Fruit fly (Drosophila melanogaster): ENCODE results near the gene Osi24.

Osi24 gene

DNA sequence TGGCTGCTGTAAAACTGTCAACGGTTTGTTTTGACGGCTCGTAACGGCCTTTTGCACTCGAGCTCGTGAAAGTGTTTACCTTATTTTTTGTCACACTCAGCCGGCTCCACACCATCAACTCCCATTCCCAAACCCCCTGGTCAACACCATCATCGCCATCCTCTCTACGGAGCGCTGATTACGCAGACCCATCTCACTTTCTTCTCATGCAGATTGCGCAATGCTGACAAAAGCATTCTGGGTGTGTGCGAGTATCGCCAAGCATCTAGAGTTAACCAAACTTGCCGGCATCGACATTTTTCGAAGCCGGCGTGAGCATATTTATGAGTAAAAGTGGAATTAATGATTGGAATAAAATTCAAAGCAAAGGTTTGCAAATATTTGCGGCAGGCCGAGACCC lies 2.2 kb upstream of the Osi24 start:
- TF ChIP-seq ab (GFP tag; optimal IDR thresholded peaks at IDR 0.05), result no peak
- TF ChIP-seq CG14965 (GFP tag; optimal IDR thresholded peaks at IDR 0.05; ENCODE audit: borderline replicate concordance), result no peak
- peak in 1 of 2 experiments; percentile 49 for TF ChIP-seq Pdp1 (GFP tag; optimal IDR thresholded peaks at IDR 0.05)
- peak; percentile 64 for TF ChIP-seq Ets65A (GFP tag)
- TF ChIP-seq Blimp-1 (GFP tag; optimal IDR thresholded peaks at IDR 0.05), result peak; percentile 51

DNA sequence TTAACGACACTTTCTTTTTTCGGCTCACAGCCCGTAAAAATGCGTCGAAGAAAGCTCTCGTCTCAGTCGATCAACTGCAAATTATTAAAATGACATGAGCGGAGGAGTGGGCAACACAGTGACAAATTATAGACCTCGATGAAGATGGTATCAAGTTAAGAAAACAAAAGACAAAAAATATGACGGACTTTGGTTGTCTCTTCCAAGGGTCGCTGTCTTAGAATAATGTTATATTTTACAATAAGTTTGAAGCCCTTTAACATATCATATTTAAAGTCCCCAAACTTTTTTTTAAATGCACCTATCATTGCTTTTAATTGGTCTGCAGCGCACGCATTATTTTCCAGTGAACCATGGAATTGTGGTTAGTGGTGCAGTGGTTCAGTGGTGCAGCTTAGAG lies 1.1 kb downstream of the Osi24 start:
- peak; percentile 77 for TF ChIP-seq Ets65A (GFP tag)
- TF ChIP-seq CG2199 (GFP tag; IDR thresholded peaks at IDR 0.05), result no peak
- TF ChIP-seq Rfx (GFP tag; IDR thresholded peaks at IDR 0.05), result no peak
- TF ChIP-seq Blimp-1 (GFP tag; optimal IDR thresholded peaks at IDR 0.05), result peak; percentile 31
- no peak for TF ChIP-seq crol (GFP tag; IDR thresholded peaks at IDR 0.05)
- peak; percentile 10 for TF ChIP-seq dmrt99B (tag; optimal IDR thresholded peaks at IDR 0.05)
- no peak for TF ChIP-seq stwl (tag; optimal IDR thresholded peaks at IDR 0.05)
- peak; percentile 34 for TF ChIP-seq sens (GFP tag)
- peak; percentile 36 for TF ChIP-seq Sox102F (GFP tag; optimal IDR thresholded peaks at IDR 0.05)
- TF ChIP-seq CG3847 (GFP tag; IDR thresholded peaks at IDR 0.05), result no peak
- TF ChIP-seq CG12104 (GFP tag; optimal IDR thresholded peaks at IDR 0.05), result no peak

DNA sequence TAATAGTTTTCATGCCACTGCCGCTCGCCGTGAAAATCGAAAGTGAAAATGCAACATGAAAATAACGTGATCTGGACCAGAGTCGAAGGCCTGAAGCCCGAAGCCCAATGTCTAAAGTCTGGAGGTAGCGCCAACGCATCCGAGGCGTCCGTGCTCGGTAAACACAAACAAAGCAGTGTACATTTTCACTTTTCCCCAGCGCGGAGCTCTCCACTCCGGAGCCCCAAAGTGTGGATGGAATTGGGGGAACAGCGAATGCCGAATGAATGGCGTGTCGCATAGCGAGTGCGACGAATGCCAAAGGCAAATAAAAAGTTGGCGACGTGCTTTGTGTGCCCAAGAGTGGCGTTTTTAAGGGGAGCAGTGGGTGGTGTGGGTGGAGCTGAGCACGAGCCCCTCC lies 4.4 kb downstream of the Osi24 start:
- TF ChIP-seq zen (tag; optimal IDR thresholded peaks at IDR 0.05), result no peak
- TF ChIP-seq Antp (GFP tag; optimal IDR thresholded peaks at IDR 0.05), result no peak
- peak; percentile 24 for TF ChIP-seq CG2875 (GFP tag; optimal IDR thresholded peaks at IDR 0.05)
- TF ChIP-seq lab (GFP tag; optimal IDR thresholded peaks at IDR 0.05), result peak; percentile 21
- TF ChIP-seq wek (GFP tag; optimal IDR thresholded peaks at IDR 0.05), result peak; percentile 11
- 0 out of 3 replicates have a peak, but pooled peaks have one; percentile 23 for TF ChIP-seq zfh1 (GFP tag; IDR thresholded peaks at IDR 0.05)
- TF ChIP-seq CG2116 (GFP tag; optimal IDR thresholded peaks at IDR 0.05), result no peak
- peak; percentile 65 for TF ChIP-seq crol (GFP tag; IDR thresholded peaks at IDR 0.05)
- no peak for TF ChIP-seq ab (GFP tag; optimal IDR thresholded peaks at IDR 0.05)
- TF ChIP-seq CG11695 (GFP tag; IDR thresholded peaks at IDR 0.05), result no peak
- TF ChIP-seq CG12071 (GFP tag; optimal IDR thresholded peaks at IDR 0.05), result peak; percentile 44
- no peak for TF ChIP-seq tx (GFP tag; optimal IDR thresholded peaks at IDR 0.05)
- 0 out of 2 replicates have a peak, but pooled peaks have one; percentile 15 for TF ChIP-seq CG31441 (GFP tag; IDR thresholded peaks at IDR 0.05)
- TF ChIP-seq Dip3 (GFP tag; optimal IDR thresholded peaks at IDR 0.05), result no peak
- TF ChIP-seq CG7556 (GFP tag; optimal IDR thresholded peaks at IDR 0.05), result no peak
- no peak for TF ChIP-seq insv (GFP tag; optimal IDR thresholded peaks at IDR 0.05)
- peak in 1 of 2 experiments; percentile 28 for TF ChIP-seq bsh (GFP tag; optimal IDR thresholded peaks at IDR 0.05)
- peak; percentile 96 for TF ChIP-seq Blimp-1 (GFP tag; optimal IDR thresholded peaks at IDR 0.05)
- peak; percentile 19 for TF ChIP-seq CG8359 (GFP tag; optimal IDR thresholded peaks at IDR 0.05; ENCODE audit: borderline replicate concordance)
- peak; percentile 75 for TF ChIP-seq kni (GFP tag; optimal IDR thresholded peaks at IDR 0.05)
- TF ChIP-seq CG33213 (GFP tag; optimal IDR thresholded peaks at IDR 0.05), result no peak
- peak; percentile 33 for TF ChIP-seq CG2678 (tag; optimal IDR thresholded peaks at IDR 0.05)
- no peak for TF ChIP-seq CG10321 (GFP tag; IDR thresholded peaks at IDR 0.05)
- TF ChIP-seq Hmx (GFP tag; optimal IDR thresholded peaks at IDR 0.05), result no peak
- TF ChIP-seq oc (tag; optimal IDR thresholded peaks at IDR 0.05), result peak; percentile 1
- TF ChIP-seq sob (GFP tag; IDR thresholded peaks at IDR 0.05), result no peak
- TF ChIP-seq Hr51 (GFP tag; optimal IDR thresholded peaks at IDR 0.05), result no peak
- peak; percentile 10 for TF ChIP-seq ewg (GFP tag; optimal IDR thresholded peaks at IDR 0.05)
- 0 out of 3 replicates have a peak, but pooled peaks have one; percentile 36 for TF ChIP-seq otp (GFP tag; IDR thresholded peaks at IDR 0.05)
- TF ChIP-seq CG3407 (GFP tag; optimal IDR thresholded peaks at IDR 0.05), result peak; percentile 31
- TF ChIP-seq CG13296 (GFP tag; optimal IDR thresholded peaks at IDR 0.05), result no peak
- no peak for TF ChIP-seq CG10274 (GFP tag; optimal IDR thresholded peaks at IDR 0.05)
- no peak for TF ChIP-seq CG30431 (GFP tag; optimal IDR thresholded peaks at IDR 0.05)
- TF ChIP-seq Nf-YA (GFP tag; IDR thresholded peaks at IDR 0.05), result no peak
- TF ChIP-seq CG8290 (GFP tag; optimal IDR thresholded peaks at IDR 0.05), result no peak
- peak in 1 of 2 experiments; percentile 15 for TF ChIP-seq CG8290 (tag; optimal IDR thresholded peaks at IDR 0.05)
